Worm (Caenorhabditis elegans): Measurements from ENCODE around the gene nhr-15.
A peak's percentile ranks its signal among the peaks of the same experiment; 100 is the strongest.

Gene nhr-15

ce11 chrV:347561-348345 lies 35.2 kb downstream of the nhr-15 start:
- no peak for TF ChIP-seq rec-8 (tag; optimal IDR thresholded peaks at IDR 0.05)
- peak; percentile 27; the same call in 1 of the 2 replicates for TF ChIP-seq D2030.7 (GFP tag; IDR thresholded peaks at IDR 0.05)
- TF ChIP-seq ceh-58 (GFP tag; IDR thresholded peaks at IDR 0.05) = no peak
- no peak for TF ChIP-seq lag-1 (GFP tag; IDR thresholded peaks at IDR 0.05)
- TF ChIP-seq ztf-22 (GFP tag; optimal IDR thresholded peaks at IDR 0.05) = no peak
- TF ChIP-seq lin-35 (GFP tag; optimal IDR thresholded peaks at IDR 0.05) = no peak
- peak; percentile 16 for TF ChIP-seq xnd-1 (tag; optimal IDR thresholded peaks at IDR 0.05)
- TF ChIP-seq ekl-4 (GFP tag; IDR thresholded peaks at IDR 0.05) = no peak
- no peak for TF ChIP-seq B0261.1 (tag; optimal IDR thresholded peaks at IDR 0.05)
- TF ChIP-seq lin-40 (tag; optimal IDR thresholded peaks at IDR 0.05) = no peak
- no peak for TF ChIP-seq lin-26 (GFP tag; IDR thresholded peaks at IDR 0.05)
- no peak for TF ChIP-seq hlh-12 (tag; optimal IDR thresholded peaks at IDR 0.05)
- TF ChIP-seq athp-1 (tag; optimal IDR thresholded peaks at IDR 0.05) = no peak
- no peak for TF ChIP-seq bed-1 (GFP tag; IDR thresholded peaks at IDR 0.05)
- TF ChIP-seq F33H1.4 (GFP tag; IDR thresholded peaks at IDR 0.05) = peak; percentile 73
- no peak for TF ChIP-seq aptf-2 (GFP tag; conservative IDR thresholded peaks at IDR 0.05)
- peak; percentile 3 for TF ChIP-seq tbp1 (GFP tag; optimal IDR thresholded peaks at IDR 0.05)
- no peak for TF ChIP-seq C06A6.2 (GFP tag; conservative IDR thresholded peaks at IDR 0.05)
- TF ChIP-seq C17E4.6 (GFP tag; IDR thresholded peaks at IDR 0.05) = no peak
- peak; percentile 61; the same call in 1 of the 2 replicates for TF ChIP-seq madf-6 (GFP tag; IDR thresholded peaks at IDR 0.05)
- TF ChIP-seq mcd-1 (GFP tag; IDR thresholded peaks at IDR 0.05) = peak; percentile 63; the same call in 1 of the 2 replicates
- TF ChIP-seq efl-1 (GFP tag; optimal IDR thresholded peaks at IDR 0.05) = peak; percentile 2
- TF ChIP-seq ztf-6 (GFP tag; IDR thresholded peaks at IDR 0.05) = no peak
- TF ChIP-seq snpc-3.4 (tag; optimal IDR thresholded peaks at IDR 0.05) = no peak
- no peak for TF ChIP-seq sptf-2 (GFP tag; optimal IDR thresholded peaks at IDR 0.05)
- TF ChIP-seq ceh-27 (GFP tag; optimal IDR thresholded peaks at IDR 0.05) = no peak
- no peak for TF ChIP-seq ceh-100 (GFP tag; IDR thresholded peaks at IDR 0.05)
- no peak for TF ChIP-seq nhr-90 (tag; optimal IDR thresholded peaks at IDR 0.05)
- TF ChIP-seq lin-54 (GFP tag; optimal IDR thresholded peaks at IDR 0.05) = peak; percentile 34
- no peak for TF ChIP-seq egl-18 (GFP tag; IDR thresholded peaks at IDR 0.05)
- no peak for TF ChIP-seq K12H6.12 (tag; optimal IDR thresholded peaks at IDR 0.05)
- no peak for TF ChIP-seq T07F8.4 (tag; optimal IDR thresholded peaks at IDR 0.05)
- no peak for TF ChIP-seq nfya-2 (GFP tag; IDR thresholded peaks at IDR 0.05)
- TF ChIP-seq Y53F4B.3 (GFP tag; IDR thresholded peaks at IDR 0.05) = no peak
- TF ChIP-seq B0035.1 (tag; optimal IDR thresholded peaks at IDR 0.05) = no peak
- TF ChIP-seq gei-17 (GFP tag; optimal IDR thresholded peaks at IDR 0.05) = no peak
- no peak for TF ChIP-seq pha-4 (tag; optimal IDR thresholded peaks at IDR 0.05)
- no peak for TF ChIP-seq dpff-1 (tag; optimal IDR thresholded peaks at IDR 0.05)
- no peak for TF ChIP-seq F37B4.10 (GFP tag; IDR thresholded peaks at IDR 0.05)
- no peak for TF ChIP-seq ceh-40 (GFP tag; IDR thresholded peaks at IDR 0.05)
- peak; percentile 86 for TF ChIP-seq egrh-3 (GFP tag; IDR thresholded peaks at IDR 0.05)
- TF ChIP-seq hmg-1.2 (GFP tag; IDR thresholded peaks at IDR 0.05) = no peak
- TF ChIP-seq ceh-91 (GFP tag; IDR thresholded peaks at IDR 0.05) = no peak
- TF ChIP-seq hlh-26 (GFP tag; conservative IDR thresholded peaks at IDR 0.05) = no peak
- TF ChIP-seq Y67H2A.10 (GFP tag; conservative IDR thresholded peaks at IDR 0.05) = no peak
- no peak for TF ChIP-seq repo-1 (tag; optimal IDR thresholded peaks at IDR 0.05)
- TF ChIP-seq cebp-2 (GFP tag; IDR thresholded peaks at IDR 0.05) = no peak
- peak; percentile 72 for TF ChIP-seq lsl-1 (GFP tag; optimal IDR thresholded peaks at IDR 0.05)
